Fruit fly (Drosophila melanogaster) whole organism, adult: ENCODE measurements around the gene mor.

ENCODE experiments used
- CG11617 ChIP-seq: fragments of 200-800 bp; sonication (Bioruptor generic); optimal IDR thresholded peaks from 2 replicates; lab custom pipeline; 2017; ENCODE audit warnings: mild to moderate bottlenecking, missing biosample characterization, missing genetic modification reagents, missing genetic modification characterization
- CG12768 ChIP-seq: fragments of 200-800 bp; sonication (Bioruptor generic); optimal IDR thresholded peaks from 2 replicates; lab custom pipeline; 2017; ENCODE audit warnings: missing biosample characterization, missing genetic modification characterization, mild to moderate bottlenecking, moderate library complexity, missing genetic modification reagents
- CG14711 ChIP-seq: fragments of 200-800 bp; sonication (Bioruptor generic); optimal IDR thresholded peaks from 2 replicates; lab custom pipeline; 2018; ENCODE audit warnings: missing biosample characterization, mild to moderate bottlenecking, missing genetic modification characterization, moderate library complexity
- CG1620 ChIP-seq: fragments of 200-800 bp; sonication (Bioruptor generic); optimal IDR thresholded peaks from 2 replicates; lab custom pipeline; 2016; ENCODE audit warnings: missing biosample characterization, missing genetic modification characterization
- CG33017 ChIP-seq: fragments of 200-800 bp; sonication (Bioruptor generic); optimal IDR thresholded peaks from 2 replicates; lab custom pipeline; 2018; ENCODE audit warnings: missing biosample characterization, mild to moderate bottlenecking, missing genetic modification characterization, moderate library complexity
- CG5204 ChIP-seq: fragments of 200-800 bp; sonication (Bioruptor generic); optimal IDR thresholded peaks from 2 replicates; lab custom pipeline; 2016; ENCODE audit warnings: missing biosample characterization, missing genetic modification characterization
- CG7045 ChIP-seq: fragments of 200-800 bp; sonication (Bioruptor generic); optimal IDR thresholded peaks from 2 replicates; lab custom pipeline; 2017; ENCODE audit warnings: missing biosample characterization, mild to moderate bottlenecking, missing genetic modification characterization
- CG7101 ChIP-seq: fragments of 200-800 bp; sonication (Bioruptor generic); optimal IDR thresholded peaks from 2 replicates; lab custom pipeline; 2018; ENCODE audit warnings: missing biosample characterization, mild to moderate bottlenecking, missing genetic modification characterization, moderate library complexity
- Clk ChIP-seq: fragments of 200-800 bp; sonication (Bioruptor generic); optimal IDR thresholded peaks from 2 replicates; lab custom pipeline; 2017; ENCODE audit warnings: missing biosample characterization, missing genetic modification characterization
- Crg-1 ChIP-seq: fragments of 200-800 bp; sonication (Bioruptor generic); optimal IDR thresholded peaks from 2 replicates; lab custom pipeline; 2016; ENCODE audit warnings: missing biosample characterization, missing genetic modification characterization
- Hr96 ChIP-seq: fragments of 200-800 bp; sonication (Bioruptor generic); optimal IDR thresholded peaks from 2 replicates; lab custom pipeline; 2016; ENCODE audit warnings: missing biosample characterization, missing genetic modification characterization
- Mnt ChIP-seq: fragments of 200-800 bp; sonication (Bioruptor generic); optimal IDR thresholded peaks from 2 replicates; lab custom pipeline; 2016; ENCODE audit warnings: missing biosample characterization, mild to moderate bottlenecking, missing genetic modification characterization
- bab1 ChIP-seq: fragments of 200-800 bp; sonication (Bioruptor generic); optimal IDR thresholded peaks from 3 replicates; lab custom pipeline; 2019; ENCODE audit warnings: missing biosample characterization, mild to moderate bottlenecking, missing genetic modification characterization, moderate library complexity
- cic ChIP-seq: fragments of 200-800 bp; sonication (Bioruptor generic); optimal IDR thresholded peaks from 2 replicates; lab custom pipeline; 2017; ENCODE audit warnings: missing biosample characterization, mild to moderate bottlenecking, missing genetic modification characterization, moderate library complexity
- cnc ChIP-seq, 2 experiments: fragments of >200 bp; optimal IDR thresholded peaks; 2 replicates each; lab custom pipeline; 2017
- kay ChIP-seq: fragments of 200-800 bp; sonication (Bioruptor generic); peaks from one replicate; lab custom pipeline; 2016; ENCODE audit warnings: missing biosample characterization, missing genetic modification characterization, borderline replicate concordance
- ovo ChIP-seq: fragments of 200-800 bp; sonication (Bioruptor generic); optimal IDR thresholded peaks from 2 replicates; lab custom pipeline; 2016; ENCODE audit warnings: missing biosample characterization, missing genetic modification characterization
- pad ChIP-seq: fragments of 200-800 bp; sonication (Bioruptor generic); optimal IDR thresholded peaks from 3 replicates; lab custom pipeline; 2017; ENCODE audit warnings: missing biosample characterization, missing genetic modification characterization, mild to moderate bottlenecking, moderate library complexity, missing genetic modification reagents
- tj ChIP-seq: fragments of 200-800 bp; sonication (Bioruptor generic); optimal IDR thresholded peaks from 3 replicates; lab custom pipeline; 2017; ENCODE audit warnings: missing biosample characterization, mild to moderate bottlenecking, missing genetic modification characterization, moderate library complexity
- toe ChIP-seq: fragments of 200-800 bp; sonication (Bioruptor generic); optimal IDR thresholded peaks from 2 replicates; lab custom pipeline; 2016; ENCODE audit warnings: missing biosample characterization, missing genetic modification characterization

Gene mor

dm6 chr3R:15972298-15972978 is at the start of gene mor:
Gene mor, minus strand, starts transcription at chr3R:15972913.
- no peak for TF ChIP-seq toe (GFP tag; lab: Kevin White, UChicago)
- peak; percentile 17 for TF ChIP-seq pad (GFP tag; lab: Kevin White, UChicago)
- TF ChIP-seq CG5204 (GFP tag; lab: Kevin White, UChicago), result no peak
- TF ChIP-seq cic (GFP tag; lab: Kevin White, UChicago), result no peak

- no peak for TF ChIP-seq toe (GFP tag; lab: Kevin White, UChicago)
- TF ChIP-seq CG12768 (GFP tag; lab: Kevin White, UChicago), result no peak
- TF ChIP-seq CG11617 (GFP tag; lab: Kevin White, UChicago), result no peak
- TF ChIP-seq CG1620 (GFP tag; lab: Kevin White, UChicago), result no peak
- no peak for TF ChIP-seq Crg-1 (GFP tag; lab: Kevin White, UChicago)
- no peak for TF ChIP-seq CG5204 (GFP tag; lab: Kevin White, UChicago)
- no peak for TF ChIP-seq CG7045 (GFP tag; lab: Kevin White, UChicago)
- TF ChIP-seq cic (GFP tag; lab: Kevin White, UChicago), result no peak
- no peak for TF ChIP-seq kay
- TF ChIP-seq cnc (optimal IDR thresholded peaks at IDR 0.05; lab: Kevin White, UChicago), result no peak
- no peak for TF ChIP-seq Mnt (GFP tag; lab: Kevin White, UChicago)
- no peak for TF ChIP-seq Clk (GFP tag; lab: Kevin White, UChicago)
- no peak for TF ChIP-seq CG7101
- no peak for TF ChIP-seq bab1 (GFP tag; lab: Kevin White, UChicago)
- no peak for TF ChIP-seq pad (GFP tag; lab: Kevin White, UChicago)
- TF ChIP-seq tj (GFP tag; lab: Kevin White, UChicago), result no peak
Measured at dm6 chr3R:16022005-16022404, 49.3 kb upstream of the mor start.

- no peak for TF ChIP-seq CG7045 (GFP tag; lab: Kevin White, UChicago)
- TF ChIP-seq CG33017 (tag; lab: Kevin White, UChicago), result no peak
- peak; percentile 88 for TF ChIP-seq cic (GFP tag; lab: Kevin White, UChicago)
- no peak for TF ChIP-seq Crg-1 (GFP tag; lab: Kevin White, UChicago)
- TF ChIP-seq Mnt (GFP tag; lab: Kevin White, UChicago), result peak; percentile 4
Measured at dm6 chr3R:16014573-16014972, 41.9 kb upstream of the mor start.

- TF ChIP-seq CG11617 (GFP tag; lab: Kevin White, UChicago) (no peak), Clk (GFP tag; lab: Kevin White, UChicago) (no peak), CG14711 (tag; lab: Kevin White, UChicago) (no peak), toe (GFP tag; lab: Kevin White, UChicago) (no peak), kay (no peak), CG7101 (no peak), cic (GFP tag; lab: Kevin White, UChicago) (no peak), CG7045 (GFP tag; lab: Kevin White, UChicago) (no peak), Hr96 (GFP tag; lab: Kevin White, UChicago) (no peak), bab1 (GFP tag; lab: Kevin White, UChicago) (no peak), ovo (GFP tag; lab: Kevin White, UChicago) (no peak), CG1620 (GFP tag; lab: Kevin White, UChicago) (no peak), tj (GFP tag; lab: Kevin White, UChicago) (no peak), CG5204 (GFP tag; lab: Kevin White, UChicago) (no peak)
Measured at dm6 chr3R:16013580-16013979, 40.9 kb upstream of the mor start.

- peak; percentile 52 for TF ChIP-seq Mnt (GFP tag; lab: Kevin White, UChicago)
- peak; percentile 49 for TF ChIP-seq CG11617 (GFP tag; lab: Kevin White, UChicago)
- TF ChIP-seq bab1 (GFP tag; lab: Kevin White, UChicago), result no peak
- TF ChIP-seq CG12768 (GFP tag; lab: Kevin White, UChicago), result peak; percentile 69
- peak; percentile 92 for TF ChIP-seq cic (GFP tag; lab: Kevin White, UChicago)
- TF ChIP-seq CG7101, result peak; percentile 45
- peak; percentile 62 for TF ChIP-seq Hr96 (GFP tag; lab: Kevin White, UChicago)
- no peak for TF ChIP-seq CG5204 (GFP tag; lab: Kevin White, UChicago)
- peak; percentile 56 for TF ChIP-seq tj (GFP tag; lab: Kevin White, UChicago)
- TF ChIP-seq kay, result peak; percentile 91
- TF ChIP-seq CG33017 (tag; lab: Kevin White, UChicago), result peak; percentile 49
- TF ChIP-seq toe (GFP tag; lab: Kevin White, UChicago), result no peak
- no peak for TF ChIP-seq cnc (optimal IDR thresholded peaks at IDR 0.05; lab: Kevin White, UChicago)
- peak; percentile 46 for TF ChIP-seq pad (GFP tag; lab: Kevin White, UChicago)
- peak; percentile 57 for TF ChIP-seq ovo (GFP tag; lab: Kevin White, UChicago)
- TF ChIP-seq CG1620 (GFP tag; lab: Kevin White, UChicago), result no peak
- TF ChIP-seq Clk (GFP tag; lab: Kevin White, UChicago), result peak; percentile 74
- peak; percentile 71 for TF ChIP-seq CG7045 (GFP tag; lab: Kevin White, UChicago)
- TF ChIP-seq CG14711 (tag; lab: Kevin White, UChicago), result peak; percentile 23
- peak; percentile 6 for TF ChIP-seq Crg-1 (GFP tag; lab: Kevin White, UChicago)
Measured at dm6 chr3R:16011698-16012332, 39.1 kb upstream of the mor start.
